Fruit fly (Drosophila melanogaster): Measurements from ENCODE around the gene Bka.

Bka gene

DNA sequence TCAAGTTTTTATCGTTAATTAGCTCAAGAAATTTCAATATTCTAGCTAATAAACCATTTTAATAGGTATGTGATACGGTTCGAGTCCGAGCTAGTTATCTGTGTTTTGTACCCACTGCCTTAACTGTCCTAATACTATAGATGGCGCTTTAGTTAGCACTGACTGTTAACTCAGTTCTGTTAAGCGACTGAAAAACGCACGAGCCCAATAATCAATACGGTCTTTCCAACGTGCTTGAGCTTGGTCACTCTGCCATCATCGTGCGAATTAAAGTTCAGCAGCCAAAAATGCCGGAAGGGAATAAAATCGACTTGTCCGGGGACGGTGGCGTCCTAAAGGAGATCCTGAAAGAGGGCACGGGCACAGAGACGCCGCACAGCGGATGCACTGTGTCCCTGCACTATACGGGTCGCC is 7.2 kb upstream of the Bka start, which contains the start of gene Fkbp59:
Gene Fkbp59 (plus strand): TSS at position 150 of the 414 bp plus-strand sequence.
- TF ChIP-seq CG4496 (GFP tag; IDR thresholded peaks at IDR 0.05), result peak; percentile 41; the same call in 1 of the 3 replicates
- no peak for TF ChIP-seq rn (GFP tag; IDR thresholded peaks at IDR 0.05)

DNA sequence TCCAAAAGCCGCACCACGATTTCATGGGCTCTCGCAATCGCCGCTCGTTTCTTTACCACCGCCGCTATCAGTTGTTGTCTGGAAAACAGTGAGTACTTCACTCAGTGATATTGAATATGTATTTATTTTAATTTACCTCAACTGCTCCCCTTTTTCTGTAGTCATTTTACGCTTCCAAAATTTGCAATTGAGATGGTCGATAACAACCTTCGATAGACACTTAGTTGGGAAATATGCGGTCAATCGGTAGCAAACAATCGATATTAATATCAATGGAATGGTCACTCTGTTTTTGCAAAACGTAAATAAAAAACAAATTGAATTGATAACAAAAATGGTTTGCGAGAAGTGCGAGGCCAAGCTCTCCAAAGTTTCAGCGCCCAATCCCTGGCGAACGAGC is 4.5 kb upstream of the Bka start, which contains the start of the genes CG34183 and CG4537:
Gene CG34183 (minus strand): TSS at position 197 of the 400 bp plus-strand sequence.
Gene CG4537 (plus strand): TSS at position 310 of the 400 bp plus-strand sequence.
- no peak for TF ChIP-seq Pif1A (GFP tag; optimal IDR thresholded peaks at IDR 0.05)
- no peak for TF ChIP-seq Ets98B (GFP tag; IDR thresholded peaks at IDR 0.05)
- TF ChIP-seq CG32121 (GFP tag; IDR thresholded peaks at IDR 0.05), result no peak
- no peak for TF ChIP-seq CG17806 (tag; optimal IDR thresholded peaks at IDR 0.05)
- no peak for TF ChIP-seq CG8301 (tag; optimal IDR thresholded peaks at IDR 0.05)
- TF ChIP-seq CG4496 (GFP tag; IDR thresholded peaks at IDR 0.05), result no peak
- TF ChIP-seq gl (tag; optimal IDR thresholded peaks at IDR 0.05), result no peak
- no peak for TF ChIP-seq CG15710 (tag; optimal IDR thresholded peaks at IDR 0.05)
- no peak for TF ChIP-seq D1 (tag; optimal IDR thresholded peaks at IDR 0.05)
- no peak for TF ChIP-seq fd96Ca (GFP tag; IDR thresholded peaks at IDR 0.05)
- no peak for TF ChIP-seq Snoo (tag; optimal IDR thresholded peaks at IDR 0.05)
- no peak for TF ChIP-seq CG9948 (tag; optimal IDR thresholded peaks at IDR 0.05)

DNA sequence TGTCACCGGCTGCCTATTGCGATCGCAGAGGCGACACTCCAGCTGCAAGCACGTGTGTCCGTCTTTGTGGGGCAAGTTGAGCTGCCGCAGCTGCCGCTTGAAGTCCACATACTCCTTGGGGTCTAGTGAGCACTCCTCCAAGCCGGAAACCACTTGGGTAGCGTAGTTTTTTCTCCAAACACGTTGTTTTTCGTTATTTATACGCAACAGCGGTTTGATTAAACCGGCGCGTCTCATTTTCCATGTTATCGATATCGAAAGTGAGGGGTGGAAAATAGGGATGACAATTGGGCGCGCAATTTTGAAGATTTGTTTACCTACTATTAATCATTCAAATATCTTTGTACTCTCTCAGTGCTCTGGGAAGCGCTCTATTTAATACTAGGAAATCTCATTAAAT is 1.9 kb upstream of the Bka start, which contains the start of gene mtDNA-helicase:
Gene mtDNA-helicase (minus strand): TSS at position 264 of the 400 bp plus-strand sequence.
- TF ChIP-seq Pif1B (GFP tag; optimal IDR thresholded peaks at IDR 0.05) (no peak), CG17806 (tag; optimal IDR thresholded peaks at IDR 0.05) (no peak), CG8159 (tag; optimal IDR thresholded peaks at IDR 0.05) (no peak), CG14655 (GFP tag; optimal IDR thresholded peaks at IDR 0.05) (no peak), CG4496 (GFP tag; IDR thresholded peaks at IDR 0.05) (no peak), Ets98B (GFP tag; IDR thresholded peaks at IDR 0.05) (no peak), Pif1A (GFP tag; optimal IDR thresholded peaks at IDR 0.05) (no peak), EcR (GFP tag; optimal IDR thresholded peaks at IDR 0.05) (no peak), CG8301 (tag; optimal IDR thresholded peaks at IDR 0.05) (no peak), CG12605 (GFP tag; IDR thresholded peaks at IDR 0.05) (no peak), CG10348 (GFP tag; IDR thresholded peaks at IDR 0.05) (no peak), Snoo (tag; optimal IDR thresholded peaks at IDR 0.05) (no peak)

DNA sequence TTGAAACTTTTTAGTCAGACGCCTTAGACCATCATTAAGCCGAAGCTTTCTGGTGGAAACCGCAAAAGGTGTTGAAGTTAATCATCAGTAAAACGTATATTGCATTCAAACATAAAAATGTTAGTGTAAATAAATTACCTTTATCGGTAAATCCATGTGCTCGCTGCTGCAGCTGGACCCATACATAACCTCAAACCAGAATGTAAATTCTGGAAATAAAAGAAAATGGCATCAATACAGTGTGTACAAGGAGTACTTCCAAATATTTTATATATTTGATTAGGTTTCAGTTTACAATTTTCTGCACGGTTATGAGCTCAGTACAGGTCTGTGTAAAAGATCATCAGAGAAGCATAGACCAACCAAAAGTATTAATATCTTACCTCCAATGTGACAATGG is 894 bp upstream of the Bka start:
- TF ChIP-seq fd96Ca (GFP tag; IDR thresholded peaks at IDR 0.05) (no peak), D1 (tag; optimal IDR thresholded peaks at IDR 0.05) (no peak)

DNA sequence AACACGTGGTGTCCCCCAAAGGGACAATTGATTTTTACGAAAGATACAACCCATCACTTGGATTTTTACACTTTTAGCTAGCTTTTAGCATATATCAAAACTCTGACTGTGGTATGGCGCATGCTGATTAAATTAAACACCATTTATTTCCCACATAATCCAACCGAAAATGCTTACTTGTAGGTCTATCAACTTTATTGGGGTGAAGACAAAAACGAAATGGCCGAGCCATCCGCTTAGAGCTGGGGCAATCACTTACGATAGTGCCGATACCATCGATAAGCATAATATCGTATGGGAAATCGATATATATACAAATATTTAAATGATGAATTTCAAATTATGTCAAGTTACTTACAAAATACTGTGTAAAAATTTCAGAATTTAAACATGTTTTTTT is 2.2 kb downstream of the Bka start, which contains the start of gene RpS2:
Gene RpS2 (minus strand): TSS at position 257 of the 400 bp plus-strand sequence.
- TF ChIP-seq CG15710 (tag; optimal IDR thresholded peaks at IDR 0.05), result peak; percentile 10
- TF ChIP-seq Pif1B (GFP tag; optimal IDR thresholded peaks at IDR 0.05), result peak; percentile 37
- TF ChIP-seq CG32121 (GFP tag; IDR thresholded peaks at IDR 0.05), result no peak
- TF ChIP-seq CG8301 (tag; optimal IDR thresholded peaks at IDR 0.05), result no peak

DNA sequence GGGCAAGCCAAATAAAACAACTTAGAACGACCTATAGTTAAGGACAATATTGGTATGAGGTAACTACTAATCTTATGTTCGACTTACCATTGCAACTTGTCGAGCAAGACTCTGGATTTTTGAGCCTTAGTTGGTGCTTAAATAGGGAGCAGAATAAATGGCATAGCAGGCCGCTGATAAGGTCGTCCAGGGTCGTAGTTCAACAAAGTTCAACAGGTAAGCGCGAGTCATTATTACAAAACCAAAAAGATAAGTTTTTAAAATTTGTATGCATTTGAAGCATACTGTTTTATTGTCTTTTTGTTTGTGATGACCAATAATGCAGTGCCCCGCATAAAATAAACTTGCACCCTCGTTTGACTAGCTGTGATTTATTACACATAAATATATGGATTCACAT is 7.9 kb downstream of the Bka start, which contains the start of gene Muc30E:
Gene Muc30E (minus strand): TSS at position 101 of the 400 bp plus-strand sequence.
- TF ChIP-seq gl (tag; optimal IDR thresholded peaks at IDR 0.05) (no peak), fd96Ca (GFP tag; IDR thresholded peaks at IDR 0.05) (no peak), D1 (tag; optimal IDR thresholded peaks at IDR 0.05) (no peak), CG15710 (tag; optimal IDR thresholded peaks at IDR 0.05) (no peak), CG34367 (tag; optimal IDR thresholded peaks at IDR 0.05) (no peak), CG12605 (GFP tag; IDR thresholded peaks at IDR 0.05) (no peak), CG8159 (tag; optimal IDR thresholded peaks at IDR 0.05) (no peak), Pif1A (GFP tag; optimal IDR thresholded peaks at IDR 0.05) (no peak), CG4496 (GFP tag; IDR thresholded peaks at IDR 0.05) (no peak), CG9948 (tag; optimal IDR thresholded peaks at IDR 0.05) (no peak), CG13204 (GFP tag; optimal IDR thresholded peaks at IDR 0.05) (no peak), CG8301 (tag; optimal IDR thresholded peaks at IDR 0.05) (no peak)

DNA sequence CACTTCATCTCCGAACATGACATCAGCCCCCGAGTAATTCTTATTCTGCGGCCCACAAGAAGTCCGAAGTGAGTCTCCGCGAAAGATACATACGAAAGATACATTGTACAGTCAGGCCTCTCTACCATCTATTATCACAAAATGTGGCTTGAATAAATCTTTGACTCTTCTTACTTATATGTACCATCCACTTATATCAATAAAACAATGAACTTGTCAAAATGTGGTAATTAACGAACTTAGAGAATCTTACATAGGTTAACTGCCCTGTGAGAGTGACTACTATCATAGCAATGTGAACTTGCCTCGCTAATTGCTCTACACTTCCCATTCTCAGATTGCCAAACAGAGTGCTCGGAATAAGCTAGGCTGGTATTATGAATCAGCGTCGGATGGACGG is 11.6 kb downstream of the Bka start:
- TF ChIP-seq CG10348 (GFP tag; IDR thresholded peaks at IDR 0.05) (no peak), CG15710 (tag; optimal IDR thresholded peaks at IDR 0.05) (no peak), D1 (tag; optimal IDR thresholded peaks at IDR 0.05) (no peak), CG32121 (GFP tag; IDR thresholded peaks at IDR 0.05) (peak; percentile 56; the same call in 1 of the 2 replicates), CG8301 (tag; optimal IDR thresholded peaks at IDR 0.05) (peak; percentile 61), gl (tag; optimal IDR thresholded peaks at IDR 0.05) (peak; percentile 21), CG9948 (tag; optimal IDR thresholded peaks at IDR 0.05) (peak; percentile 12), CG17806 (tag; optimal IDR thresholded peaks at IDR 0.05) (peak; percentile 38), Snoo (tag; optimal IDR thresholded peaks at IDR 0.05) (no peak), EcR (GFP tag; optimal IDR thresholded peaks at IDR 0.05) (no peak), CG14655 (GFP tag; optimal IDR thresholded peaks at IDR 0.05) (peak; percentile 55), rn (GFP tag; IDR thresholded peaks at IDR 0.05) (no peak), CG12605 (GFP tag; IDR thresholded peaks at IDR 0.05) (peak; percentile 70), CG8159 (tag; optimal IDR thresholded peaks at IDR 0.05) (peak; percentile 43), Pif1B (GFP tag; optimal IDR thresholded peaks at IDR 0.05) (peak; percentile 17), CG34367 (tag; optimal IDR thresholded peaks at IDR 0.05) (no peak), fd96Ca (GFP tag; IDR thresholded peaks at IDR 0.05) (peak; percentile 76; the same call in 2 of the 3 replicates), Pif1A (GFP tag; optimal IDR thresholded peaks at IDR 0.05) (peak; percentile 2), CG4496 (GFP tag; IDR thresholded peaks at IDR 0.05) (peak; percentile 78), Ets98B (GFP tag; IDR thresholded peaks at IDR 0.05) (peak; percentile 74), CG13204 (GFP tag; optimal IDR thresholded peaks at IDR 0.05) (no peak)

Measured in whole organism, pupa.